Fruit fly (Drosophila melanogaster) whole organism, embryonic: ENCODE results near the gene CG10996.

Source experiments
- Bteb2 ChIP-seq: fragments of 200-800 bp; sonication (Bioruptor generic); optimal IDR thresholded peaks from 2 replicates; lab custom pipeline; 2016; ENCODE audit warnings: missing biosample characterization, missing genetic modification characterization
- CG10431 ChIP-seq: fragments of 200-800 bp; sonication (Bioruptor generic); optimal IDR thresholded peaks from 3 replicates; lab custom pipeline; 2018; ENCODE audit warnings: missing biosample characterization, mild to moderate bottlenecking, missing genetic modification characterization
- CG11695 ChIP-seq: fragments of 200-800 bp; sonication (Bioruptor generic); IDR thresholded peaks from 3 replicates; pipeline ENCODE4 v1.3.6; 2022; ENCODE audit warnings: missing biosample characterization, missing genetic modification characterization
- CG12391 ChIP-seq: fragments of 200-800 bp; sonication (Bioruptor generic); optimal IDR thresholded peaks from 3 replicates; lab custom pipeline; 2018; ENCODE audit warnings: missing biosample characterization, mild to moderate bottlenecking, missing genetic modification characterization, moderate library complexity
- CG13624 ChIP-seq: fragments of 200-800 bp; sonication (Bioruptor generic); optimal IDR thresholded peaks from 2 replicates; lab custom pipeline; 2016; ENCODE audit warnings: missing biosample characterization, missing genetic modification characterization
- CG14050 ChIP-seq: fragments of 200-800 bp; sonication (Bioruptor generic); IDR thresholded peaks from 3 replicates; pipeline ENCODE4 v1.3.6; 2022; ENCODE audit warnings: missing biosample characterization, missing genetic modification characterization
- CG15601 ChIP-seq: fragments of 200-800 bp; sonication (Bioruptor generic); optimal IDR thresholded peaks from 3 replicates; lab custom pipeline; 2019; ENCODE audit warnings: missing biosample characterization, mild to moderate bottlenecking, missing genetic modification characterization, moderate library complexity
- CG17359 ChIP-seq: fragments of 200-800 bp; sonication (Bioruptor generic); optimal IDR thresholded peaks from 3 replicates; lab custom pipeline; 2018; ENCODE audit warnings: missing biosample characterization, mild to moderate bottlenecking, missing genetic modification characterization, moderate library complexity
- CG1792 ChIP-seq: fragments of 200-800 bp; sonication (Bioruptor generic); optimal IDR thresholded peaks from 2 replicates; lab custom pipeline; 2016; ENCODE audit warnings: missing biosample characterization, missing genetic modification characterization
- CG18262 ChIP-seq: fragments of 200-800 bp; optimal IDR thresholded peaks from 3 replicates; lab custom pipeline; 2019; ENCODE audit warnings: missing biosample characterization, mild to moderate bottlenecking, missing genetic modification characterization, moderate library complexity
- CG18599 ChIP-seq: fragments of 200-800 bp; sonication (Bioruptor generic); optimal IDR thresholded peaks from 3 replicates; lab custom pipeline; 2017; ENCODE audit warnings: missing biosample characterization, missing genetic modification characterization, mild to moderate bottlenecking, moderate library complexity, missing genetic modification reagents
- CG3407 ChIP-seq: fragments of 200-800 bp; sonication (Bioruptor generic); optimal IDR thresholded peaks from 2 replicates; lab custom pipeline; 2018; ENCODE audit warnings: missing biosample characterization, mild to moderate bottlenecking, missing genetic modification characterization
- CG4404 ChIP-seq: fragments of 200-800 bp; sonication (Bioruptor generic); IDR thresholded peaks from 2 replicates; pipeline ENCODE4 v1.3.6; 2022; ENCODE audit warnings: missing biosample characterization, missing genetic modification characterization
- CG6654 ChIP-seq: fragments of 200-800 bp; sonication (Bioruptor generic); optimal IDR thresholded peaks from 2 replicates; lab custom pipeline; 2017; ENCODE audit warnings: missing biosample characterization, mild to moderate bottlenecking, missing genetic modification characterization
- CG7357 ChIP-seq: fragments of 200-800 bp; sonication (Bioruptor generic); IDR thresholded peaks from 3 replicates; pipeline ENCODE4 v1.3.6; 2022; ENCODE audit warnings: missing biosample characterization, missing genetic modification characterization
- CG7556 ChIP-seq: fragments of 200-800 bp; sonication (Bioruptor generic); optimal IDR thresholded peaks from 2 replicates; lab custom pipeline; 2017; ENCODE audit warnings: missing biosample characterization, mild to moderate bottlenecking, missing genetic modification characterization
- CG8281 ChIP-seq: fragments of 200-800 bp; sonication (Bioruptor generic); optimal IDR thresholded peaks from 2 replicates; lab custom pipeline; 2018; ENCODE audit warnings: missing biosample characterization, mild to moderate bottlenecking, missing genetic modification characterization, moderate library complexity
- CTCF ChIP-seq: fragments of 200-800 bp; sonication (Bioruptor generic); optimal IDR thresholded peaks from 2 replicates; lab custom pipeline; 2017; ENCODE audit warnings: missing biosample characterization, mild to moderate bottlenecking, missing genetic modification characterization, moderate library complexity
- CkIIα-i1 ChIP-seq: fragments of 200-800 bp; sonication (Bioruptor generic); IDR thresholded peaks from 2 replicates; pipeline ENCODE4 v1.3.6; 2022; ENCODE audit warnings: missing biosample characterization, missing genetic modification characterization
- Deaf1 ChIP-seq: fragments of 200-800 bp; optimal IDR thresholded peaks from 3 replicates; lab custom pipeline; 2019; ENCODE audit warnings: missing biosample characterization, mild to moderate bottlenecking, missing genetic modification characterization, moderate library complexity
- Dek ChIP-seq: fragments of 200-800 bp; sonication (Bioruptor generic); optimal IDR thresholded peaks from 3 replicates; lab custom pipeline; 2019; ENCODE audit warnings: missing biosample characterization, mild to moderate bottlenecking, missing genetic modification characterization, moderate library complexity
- Drgx ChIP-seq: fragments of 200-800 bp; sonication (Bioruptor generic); IDR thresholded peaks from 2 replicates; pipeline ENCODE4 v1.3.6; 2022; ENCODE audit warnings: missing biosample characterization, missing genetic modification characterization
- Fer1 ChIP-seq: fragments of 200-800 bp; sonication (Bioruptor generic); optimal IDR thresholded peaks from 2 replicates; lab custom pipeline; 2017; ENCODE audit warnings: missing biosample characterization, mild to moderate bottlenecking, missing genetic modification characterization
- Hand ChIP-seq: fragments of 200-800 bp; sonication (Bioruptor generic); optimal IDR thresholded peaks from 2 replicates; lab custom pipeline; 2017; ENCODE audit warnings: mild to moderate bottlenecking, missing biosample characterization, missing genetic modification reagents, missing genetic modification characterization
- Hr51 ChIP-seq, 2 experiments: fragments of 200-800 bp; sonication (Bioruptor generic); optimal IDR thresholded peaks; 2 replicates in 1 of 2; 3 replicates in 1 of 2; lab custom pipeline; 2016 to 2018; ENCODE audit warnings: missing biosample characterization in 2 of 2, missing genetic modification characterization in 2 of 2, mild to moderate bottlenecking in 1 of 2, moderate library complexity in 1 of 2
- Hsf ChIP-seq: fragments of 200-800 bp; sonication (Bioruptor generic); optimal IDR thresholded peaks from 3 replicates; lab custom pipeline; 2016; ENCODE audit warnings: missing biosample characterization, missing genetic modification characterization
- Jarid2 ChIP-seq: fragments of 200-800 bp; sonication (Bioruptor generic); optimal IDR thresholded peaks from 3 replicates; lab custom pipeline; 2017; ENCODE audit warnings: mild to moderate bottlenecking, missing biosample characterization, missing genetic modification reagents, missing genetic modification characterization
- Mad ChIP-seq: fragments of 200-800 bp; sonication (Bioruptor generic); optimal IDR thresholded peaks from 2 replicates; lab custom pipeline; 2016; ENCODE audit warnings: missing biosample characterization, missing genetic modification characterization
- Myb ChIP-seq: fragments of 200-800 bp; sonication (Bioruptor generic); optimal IDR thresholded peaks from 2 replicates; lab custom pipeline; 2016; ENCODE audit warnings: missing biosample characterization, missing genetic modification characterization
- Pdp1 ChIP-seq, 2 experiments: fragments of 200-800 bp; sonication (Bioruptor generic); optimal IDR thresholded peaks; 3 replicates each; lab custom pipeline; 2016; ENCODE audit warnings: missing biosample characterization in 2 of 2, missing genetic modification characterization in 2 of 2, mild to moderate bottlenecking in 1 of 2, moderate library complexity in 1 of 2
- Usf ChIP-seq: fragments of 200-800 bp; sonication (Bioruptor generic); optimal IDR thresholded peaks from 2 replicates; lab custom pipeline; 2017; ENCODE audit warnings: missing genotype, missing biosample characterization, missing genetic modification characterization
- Xrp1 ChIP-seq: fragments of 200-800 bp; sonication (Bioruptor generic); IDR thresholded peaks from 2 replicates; pipeline ENCODE4 v1.3.6; 2022; ENCODE audit warnings: missing biosample characterization, missing genetic modification characterization
- YL-1 ChIP-seq: fragments of 200-800 bp; sonication (Bioruptor generic); optimal IDR thresholded peaks from 3 replicates; lab custom pipeline; 2017; ENCODE audit warnings: missing biosample characterization, mild to moderate bottlenecking, missing genetic modification characterization
- cato ChIP-seq: fragments of 200-800 bp; sonication (Bioruptor generic); optimal IDR thresholded peaks from 2 replicates; lab custom pipeline; 2016; ENCODE audit warnings: missing biosample characterization, missing genetic modification characterization, borderline replicate concordance
- crc ChIP-seq: fragments of 200-800 bp; sonication (Bioruptor generic); optimal IDR thresholded peaks from 2 replicates; lab custom pipeline; 2016; ENCODE audit warnings: missing biosample characterization, missing genetic modification characterization
- dysf ChIP-seq: fragments of 200-800 bp; sonication (Bioruptor generic); IDR thresholded peaks from 3 replicates; pipeline ENCODE4 v1.3.6; 2022; ENCODE audit warnings: missing biosample characterization, missing genetic modification characterization
- en ChIP-seq: fragments of 200-800 bp; sonication (Bioruptor generic); optimal IDR thresholded peaks from 2 replicates; lab custom pipeline; 2016; ENCODE audit warnings: missing biosample characterization, missing genetic modification characterization
- ewg ChIP-seq: fragments of 200-800 bp; sonication (Bioruptor generic); optimal IDR thresholded peaks from 3 replicates; lab custom pipeline; 2017; ENCODE audit warnings: mild to moderate bottlenecking, missing biosample characterization, missing genetic modification reagents, missing genetic modification characterization
- gce ChIP-seq: fragments of 200-800 bp; sonication (Bioruptor generic); IDR thresholded peaks from 3 replicates; pipeline ENCODE4 v1.3.6; 2022; ENCODE audit warnings: missing biosample characterization, missing genetic modification characterization
- gcm ChIP-seq: fragments of 200-800 bp; sonication (Bioruptor generic); optimal IDR thresholded peaks from 2 replicates; lab custom pipeline; 2019; ENCODE audit warnings: missing biosample characterization, mild to moderate bottlenecking, missing genetic modification characterization, moderate library complexity
- pzg ChIP-seq: fragments of 200-800 bp; sonication (Bioruptor generic); optimal IDR thresholded peaks from 3 replicates; lab custom pipeline; 2018; ENCODE audit warnings: missing biosample characterization, mild to moderate bottlenecking, missing genetic modification characterization, moderate library complexity
- repo ChIP-seq: fragments of 200-800 bp; sonication (Bioruptor generic); optimal IDR thresholded peaks from 2 replicates; lab custom pipeline; 2016; ENCODE audit warnings: missing biosample characterization, missing genetic modification characterization
- row ChIP-seq: fragments of 200-800 bp; sonication (Bioruptor generic); IDR thresholded peaks from 3 replicates; pipeline ENCODE4 v1.3.6; 2022; ENCODE audit warnings: missing biosample characterization, missing genetic modification characterization
- salm ChIP-seq: fragments of 200-800 bp; sonication (Bioruptor generic); optimal IDR thresholded peaks from 2 replicates; lab custom pipeline; 2018; ENCODE audit warnings: missing biosample characterization, mild to moderate bottlenecking, missing genetic modification characterization
- sd ChIP-seq: fragments of 200-800 bp; sonication (Bioruptor generic); optimal IDR thresholded peaks from 3 replicates; lab custom pipeline; 2018; ENCODE audit warnings: missing biosample characterization, mild to moderate bottlenecking, missing genetic modification characterization, moderate library complexity
- sens ChIP-seq: fragments of 200-800 bp; sonication (Bioruptor generic); peaks from one replicate; lab custom pipeline; 2016; ENCODE audit warnings: missing biosample characterization, missing genetic modification characterization
- shn ChIP-seq: fragments of 200-800 bp; sonication (Bioruptor generic); optimal IDR thresholded peaks from 3 replicates; lab custom pipeline; 2016; ENCODE audit warnings: missing biosample characterization, missing genetic modification characterization
- slou ChIP-seq: fragments of 200-800 bp; sonication (Bioruptor generic); optimal IDR thresholded peaks from 3 replicates; lab custom pipeline; 2016; ENCODE audit warnings: missing biosample characterization, missing genetic modification characterization
- slp2 ChIP-seq: fragments of 200-800 bp; sonication (Bioruptor generic); optimal IDR thresholded peaks from 2 replicates; lab custom pipeline; 2016; ENCODE audit warnings: missing biosample characterization, missing genetic modification characterization
- tio ChIP-seq: fragments of 200-800 bp; sonication (Bioruptor generic); optimal IDR thresholded peaks from 2 replicates; lab custom pipeline; 2017; ENCODE audit warnings: missing biosample characterization, missing genetic modification characterization, inconsistent platforms

CG10996 gene

dm6 chrX:13815526-13816173 is 18.2 kb upstream of the CG10996 start (continued):
- TF ChIP-seq Hand (GFP tag; lab: Kevin White, UChicago): no peak
- peak in 1 of 2 experiments; percentile 81 for TF ChIP-seq Hr51 (GFP tag; optimal IDR thresholded peaks at IDR 0.05; lab: Kevin White, UChicago)
- TF ChIP-seq CG7357 (GFP tag; lab: Robert Waterston, UW): peak; percentile 71; the same call in 2 of the 3 replicates
- peak; percentile 43 for TF ChIP-seq CG15601 (tag; lab: Kevin White, UChicago)
- peak; percentile 71 for TF ChIP-seq CG18262 (tag; lab: Kevin White, UChicago)
- TF ChIP-seq CG7556: peak; percentile 69
- peak; percentile 50 for TF ChIP-seq Fer1 (GFP tag; lab: Kevin White, UChicago)
- peak; percentile 59 for TF ChIP-seq CG12391 (tag; lab: Kevin White, UChicago)
- TF ChIP-seq CkIIα-i1: no peak
- peak; percentile 30 for TF ChIP-seq tio (GFP tag; lab: Kevin White, UChicago)
- peak; percentile 41 for TF ChIP-seq crc (GFP tag; lab: Kevin White, UChicago)
- peak; percentile 36 for TF ChIP-seq gcm (GFP tag; lab: Kevin White, UChicago)
- peak; percentile 36 for TF ChIP-seq Mad (GFP tag; lab: Kevin White, UChicago)
- peak; percentile 33; the same call in 1 of the 2 replicates for TF ChIP-seq CG4404
- TF ChIP-seq shn (GFP tag; lab: Kevin White, UChicago): no peak
- TF ChIP-seq CG3407 (GFP tag; lab: Kevin White, UChicago): no peak
- TF ChIP-seq repo (GFP tag; lab: Kevin White, UChicago): no peak
- TF ChIP-seq slou (GFP tag; lab: Kevin White, UChicago): peak; percentile 42
- TF ChIP-seq cato (GFP tag; lab: Kevin White, UChicago): peak; percentile 1
- peak; percentile 82 for TF ChIP-seq dysf (GFP tag; lab: Robert Waterston, UW)
- TF ChIP-seq Dek (tag; lab: Kevin White, UChicago): peak; percentile 28
- no peak for TF ChIP-seq CTCF (GFP tag; lab: Kevin White, UChicago)
- peak; percentile 71 for TF ChIP-seq row (GFP tag; lab: Robert Waterston, UW)
- TF ChIP-seq Usf (GFP tag; lab: Kevin White, UChicago): peak; percentile 38
- peak; percentile 18 for TF ChIP-seq CG13624 (GFP tag; lab: Kevin White, UChicago)
- peak; percentile 38 for TF ChIP-seq CG1792 (GFP tag; lab: Kevin White, UChicago)
- peak; percentile 35 to 65 for TF ChIP-seq Pdp1 (GFP tag; optimal IDR thresholded peaks at IDR 0.05; lab: Kevin White, UChicago)
- TF ChIP-seq en: no peak
- peak; percentile 55 for TF ChIP-seq CG17359 (tag; lab: Kevin White, UChicago)
- TF ChIP-seq CG14050 (GFP tag; lab: Robert Waterston, UW): no peak
- no peak for TF ChIP-seq YL-1
- peak; percentile 5 for TF ChIP-seq Deaf1 (tag; lab: Kevin White, UChicago)
- peak; percentile 25 for TF ChIP-seq CG8281 (tag; lab: Kevin White, UChicago)
- no peak for TF ChIP-seq CG10431 (GFP tag; lab: Kevin White, UChicago)
- peak; percentile 28 for TF ChIP-seq slp2
- TF ChIP-seq salm: peak; percentile 37
- TF ChIP-seq Hsf: peak; percentile 55
- no peak for TF ChIP-seq Bteb2 (GFP tag; lab: Kevin White, UChicago)
- TF ChIP-seq ewg (GFP tag; lab: Kevin White, UChicago): peak; percentile 9
- peak; percentile 32 for TF ChIP-seq CG6654 (GFP tag; lab: Kevin White, UChicago)
- TF ChIP-seq pzg (GFP tag; lab: Kevin White, UChicago): no peak
- TF ChIP-seq sens (GFP tag; lab: Kevin White, UChicago): peak; percentile 97
- TF ChIP-seq CG18599 (GFP tag; lab: Kevin White, UChicago): peak; percentile 60
- no peak; the same call in 1 of the 2 replicates for TF ChIP-seq Xrp1
- 0 out of 3 replicates have a peak, but pooled peaks have one; percentile 31 for TF ChIP-seq gce
- no peak for TF ChIP-seq Jarid2 (GFP tag; lab: Kevin White, UChicago)
- peak; percentile 47 for TF ChIP-seq sd (tag; lab: Kevin White, UChicago)
- no peak for TF ChIP-seq Myb (GFP tag; lab: Kevin White, UChicago)
- peak; percentile 58; the same call in 2 of the 3 replicates for TF ChIP-seq CG11695 (GFP tag; lab: Robert Waterston, UW)
- peak; percentile 75 for TF ChIP-seq Drgx (GFP tag; lab: Robert Waterston, UW)
